Fruit fly (Drosophila melanogaster) whole organism, embryonic: ENCODE measurements around the gene XRCC1.

Experiments
- CG17186 ChIP-seq: fragments of 200-800 bp; sonication (Bioruptor generic); optimal IDR thresholded peaks from 3 replicates; lab custom pipeline; 2017; ENCODE audit warnings: missing biosample characterization, missing genetic modification reagents, missing genetic modification characterization
- CG17829 ChIP-seq: fragments of 200-800 bp; optimal IDR thresholded peaks from 2 replicates; lab custom pipeline; 2019; ENCODE audit warnings: missing biosample characterization, mild to moderate bottlenecking, missing genetic modification characterization, moderate library complexity
- CG4424 ChIP-seq: fragments of 200-800 bp; sonication (Bioruptor generic); optimal IDR thresholded peaks from 3 replicates; lab custom pipeline; 2016; ENCODE audit warnings: missing biosample characterization, missing genetic modification characterization
- CG4707 ChIP-seq: fragments of 200-800 bp; sonication (Bioruptor generic); optimal IDR thresholded peaks from 2 replicates; lab custom pipeline; 2018; ENCODE audit warnings: missing biosample characterization, mild to moderate bottlenecking, missing genetic modification characterization, moderate library complexity
- Dll ChIP-seq: fragments of 200-800 bp; sonication (Bioruptor generic); IDR thresholded peaks from 4 replicates; pipeline ENCODE4 v1.3.6; 2022; ENCODE audit warnings: missing biosample characterization, missing genetic modification characterization; ENCODE audit not compliant: partially characterized antibody
- nau ChIP-seq: fragments of 200-800 bp; sonication (Bioruptor generic); optimal IDR thresholded peaks from 3 replicates; lab custom pipeline; 2017; ENCODE audit warnings: missing biosample characterization, mild to moderate bottlenecking, missing genetic modification characterization, missing genetic modification reagents
- sens-2 ChIP-seq: fragments of 200-800 bp; sonication (Bioruptor generic); IDR thresholded peaks from 2 replicates; pipeline ENCODE4 v1.3.6; 2022; ENCODE audit warnings: missing biosample characterization, missing genetic modification characterization
- ttk ChIP-seq: fragments of 200-800 bp; sonication (Bioruptor generic); IDR thresholded peaks from 2 replicates; pipeline ENCODE4 v2.1.2; 2022; ENCODE audit warnings: missing biosample characterization, missing genetic modification characterization

DNA sequence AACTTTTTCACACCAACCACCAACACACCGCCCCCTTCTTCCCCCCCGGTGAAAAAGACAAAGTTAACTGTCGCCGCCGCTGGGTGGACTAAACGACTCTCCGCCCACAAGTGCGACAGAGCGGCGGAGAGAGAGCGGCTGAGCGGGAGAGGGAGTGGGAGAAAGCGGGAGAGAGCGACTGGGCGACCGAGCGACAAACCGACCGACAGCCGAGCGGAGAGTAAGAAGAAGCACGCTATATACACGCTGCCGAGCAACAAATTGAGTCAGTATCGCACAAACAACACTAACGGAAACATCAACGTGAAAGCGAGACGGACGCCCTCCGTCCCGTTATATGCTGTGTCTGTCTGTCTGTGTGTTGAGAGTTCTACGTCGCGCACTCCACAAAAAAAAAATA, 10.3 kb downstream of the XRCC1 start, which contains the start of gene SK:
- TF ChIP-seq CG4424 (GFP tag; lab: Kevin White, UChicago): no peak
- TF ChIP-seq CG17829: no peak
- TF ChIP-seq sens-2 (GFP tag; lab: Robert Waterston, UW): no peak
- TF ChIP-seq CG4707 (GFP tag; lab: Kevin White, UChicago): no peak
- no peak for TF ChIP-seq ttk (GFP tag; lab: Robert Waterston, UW)
- no peak for TF ChIP-seq Dll (GFP tag; lab: Robert Waterston, UW)
- no peak for TF ChIP-seq CG17186 (GFP tag; lab: Kevin White, UChicago)
- TF ChIP-seq nau (GFP tag; lab: Kevin White, UChicago): no peak
